Fruit fly (Drosophila melanogaster) whole organism, wandering third instar larva: ENCODE results near the gene Vsp37A.

ENCODE experiments used
- Jra ChIP-seq: sonication (Bioruptor generic); optimal IDR thresholded peaks from 2 replicates; lab custom pipeline; 2016; ENCODE audit warnings: missing biosample characterization, missing genetic modification characterization
- foxo ChIP-seq, 2 experiments: fragments of 200-800 bp; sonication (Bioruptor generic); optimal IDR thresholded peaks; 2 replicates in 1 of 2; 3 replicates in 1 of 2; lab custom pipeline; 2016 to 2017; ENCODE audit warnings: missing biosample characterization in 2 of 2, missing genetic modification characterization in 2 of 2
- psq ChIP-seq: fragments of 200-800 bp; sonication (Bioruptor generic); optimal IDR thresholded peaks from 3 replicates; lab custom pipeline; 2017; ENCODE audit warnings: missing biosample characterization, mild to moderate bottlenecking, missing genetic modification characterization, moderate library complexity

- TF ChIP-seq foxo (GFP tag; optimal IDR thresholded peaks at IDR 0.05; lab: Kevin White, UChicago) = no peak
- no peak for TF ChIP-seq Jra (GFP tag; lab: Kevin White, UChicago)
- TF ChIP-seq psq (GFP tag; lab: Kevin White, UChicago) = no peak
Measured at dm6 chrX:598322-599057, 22.8 kb upstream of the Vsp37A start.
